Worm (Caenorhabditis elegans) whole organism, L1 larva: ENCODE results near the gene insc-1.

Experiments used
- C04F5.9 ChIP-seq: sonication (generic microtip); optimal IDR thresholded peaks from 2 replicates; lab custom pipeline; 2016; ENCODE audit warnings: missing genetic modification characterization, missing compliant biosample characterization
- C16A3.4 ChIP-seq: fragments of 150-350 bp; optimal IDR thresholded peaks from 2 replicates; lab custom pipeline; 2014; ENCODE audit warnings: missing biosample characterization, missing genetic modification characterization
- alr-1 ChIP-seq: fragments of 200-800 bp; sonication (Bioruptor generic); optimal IDR thresholded peaks from 2 replicates; lab custom pipeline; 2018; ENCODE audit warnings: borderline replicate concordance, mild to moderate bottlenecking, missing genetic modification characterization, missing compliant biosample characterization
- aly-2 ChIP-seq: fragments of 150-350 bp; optimal IDR thresholded peaks from 2 replicates; lab custom pipeline; 2014; ENCODE audit warnings: missing biosample characterization, missing genetic modification characterization
- blmp-1 ChIP-seq: fragments of 150-350 bp; optimal IDR thresholded peaks from 2 replicates; lab custom pipeline; 2014; ENCODE audit warnings: missing biosample characterization, missing genetic modification characterization
- ceh-8 ChIP-seq: fragments of 200-800 bp; sonication (Bioruptor generic); optimal IDR thresholded peaks from 2 replicates; lab custom pipeline; 2018; ENCODE audit warnings: mild to moderate bottlenecking, missing genetic modification characterization, moderate library complexity, missing compliant biosample characterization
- ceh-90 ChIP-seq: sonication (generic microtip); optimal IDR thresholded peaks from 2 replicates; lab custom pipeline; 2016; ENCODE audit warnings: missing genetic modification characterization, missing compliant biosample characterization
- ces-1 ChIP-seq: fragments of 150-350 bp; optimal IDR thresholded peaks from 2 replicates; lab custom pipeline; 2014; ENCODE audit warnings: missing biosample characterization, missing genetic modification reagents, missing genetic modification characterization
- efl-1 ChIP-seq, 4 experiments: fragments of 150-350 bp; optimal IDR thresholded peaks in 3 of 4; peaks in 1 of 4; 1 replicate in 1 of 4; 2 replicates in 3 of 4; lab custom pipeline; 2014; ENCODE audit warnings: missing biosample characterization in 2 of 4, missing genetic modification characterization in 2 of 4, missing genetic modification reagents in 2 of 4
- elt-2 ChIP-seq: sonication (generic microtip); optimal IDR thresholded peaks from 2 replicates; lab custom pipeline; 2016; ENCODE audit warnings: missing genetic modification characterization, mild to moderate bottlenecking, inconsistent platforms, missing compliant biosample characterization, missing genetic modification reagents
- elt-3 ChIP-seq, 6 experiments: fragments of 150-350 bp in 1 of 6; sonication (generic microtip); optimal IDR thresholded peaks; 2 replicates each; lab custom pipeline; 2017 to 2018; ENCODE audit warnings: missing biosample characterization in 6 of 6, missing genetic modification characterization in 6 of 6, inconsistent platforms in 1 of 6
- ets-5 ChIP-seq: fragments of 200-800 bp; sonication (Bioruptor generic); IDR thresholded peaks from 2 replicates; pipeline ENCODE4 v1.3.6; 2022; ENCODE audit warnings: missing genetic modification characterization, missing compliant biosample characterization
- fkh-8 ChIP-seq: sonication (generic microtip); optimal IDR thresholded peaks from 2 replicates; lab custom pipeline; 2016; ENCODE audit warnings: mild to moderate bottlenecking, missing genetic modification characterization, missing compliant biosample characterization
- fos-1 ChIP-seq: fragments of 150-350 bp; optimal IDR thresholded peaks from 2 replicates; lab custom pipeline; 2014; ENCODE audit warnings: missing biosample characterization, missing genetic modification characterization
- hlh-17 ChIP-seq: fragments of 200-800 bp; sonication (Bioruptor generic); optimal IDR thresholded peaks from 2 replicates; lab custom pipeline; 2018; ENCODE audit warnings: missing genetic modification characterization, mild to moderate bottlenecking, missing compliant biosample characterization, moderate library complexity, borderline replicate concordance
- irx-1 ChIP-seq: sonication (generic microtip); optimal IDR thresholded peaks from 2 replicates; lab custom pipeline; 2016; ENCODE audit warnings: missing genetic modification characterization, missing compliant biosample characterization
- isw-1 ChIP-seq: fragments of 200-800 bp; sonication (Bioruptor generic); IDR thresholded peaks from 2 replicates; pipeline ENCODE4 v1.3.6; 2022; ENCODE audit warnings: missing genetic modification characterization, missing compliant biosample characterization
- lin-14 ChIP-seq: fragments of 200-800 bp; sonication (Bioruptor generic); optimal IDR thresholded peaks from 2 replicates; lab custom pipeline; 2018; ENCODE audit warnings: mild to moderate bottlenecking, missing genetic modification characterization, moderate library complexity, missing compliant biosample characterization
- lsy-2 ChIP-seq, 2 experiments: fragments of 150-350 bp; optimal IDR thresholded peaks; 2 replicates each; lab custom pipeline; 2014; ENCODE audit warnings: missing biosample characterization in 2 of 2, missing genetic modification characterization in 2 of 2
- mab-9 ChIP-seq: fragments of 200-800 bp; sonication (Bioruptor generic); IDR thresholded peaks from 2 replicates; pipeline ENCODE4 v1.3.6; 2022; ENCODE audit warnings: missing genetic modification reagents, missing genetic modification characterization, missing compliant biosample characterization
- mdl-1 ChIP-seq, 2 experiments: fragments of 150-350 bp; optimal IDR thresholded peaks; 2 replicates each; lab custom pipeline; 2014 to 2017; ENCODE audit warnings: missing biosample characterization in 2 of 2, missing genetic modification characterization in 2 of 2, inconsistent platforms in 1 of 2
- nhr-11 ChIP-seq: fragments of 150-350 bp; optimal IDR thresholded peaks from 2 replicates; lab custom pipeline; 2014; ENCODE audit warnings: missing biosample characterization, missing genetic modification characterization
- nhr-237 ChIP-seq: fragments of 150-350 bp; optimal IDR thresholded peaks from 2 replicates; lab custom pipeline; 2014; ENCODE audit warnings: missing biosample characterization, missing genetic modification characterization
- nhr-71 ChIP-seq: sonication (generic microtip); optimal IDR thresholded peaks from 2 replicates; lab custom pipeline; 2016; ENCODE audit warnings: mild to moderate bottlenecking, missing genetic modification characterization, moderate library complexity, missing compliant biosample characterization
- nhr-77 ChIP-seq: fragments of 150-350 bp; optimal IDR thresholded peaks from 2 replicates; lab custom pipeline; 2014; ENCODE audit warnings: missing biosample characterization, missing genetic modification characterization
- nhr-85 ChIP-seq: sonication (generic microtip); peaks from one replicate; lab custom pipeline; 2016; ENCODE audit warnings: missing genetic modification characterization, inconsistent platforms, missing compliant biosample characterization
- pax-3 ChIP-seq: fragments of 200-800 bp; sonication (Bioruptor generic); optimal IDR thresholded peaks from 2 replicates; lab custom pipeline; 2018; ENCODE audit warnings: mild to moderate bottlenecking, missing genetic modification characterization, moderate library complexity, missing compliant biosample characterization
- sptf-1 ChIP-seq: fragments of 150-350 bp; optimal IDR thresholded peaks from 2 replicates; lab custom pipeline; 2014; ENCODE audit warnings: missing biosample characterization, missing genetic modification characterization
- sup-37 ChIP-seq: fragments of 200-800 bp; sonication (Bioruptor generic); optimal IDR thresholded peaks from 2 replicates; lab custom pipeline; 2018; ENCODE audit warnings: mild to moderate bottlenecking, missing genetic modification characterization, missing compliant biosample characterization
- tbx-2 ChIP-seq: sonication (generic microtip); optimal IDR thresholded peaks from 2 replicates; lab custom pipeline; 2016; ENCODE audit warnings: missing genetic modification characterization, missing compliant biosample characterization
- unc-62 ChIP-seq: fragments of 150-350 bp; optimal IDR thresholded peaks from 2 replicates; lab custom pipeline; 2014; ENCODE audit warnings: missing biosample characterization, missing genetic modification reagents, missing genetic modification characterization
- unc-98 ChIP-seq: fragments of 200-800 bp; sonication (Bioruptor generic); IDR thresholded peaks from 2 replicates; pipeline ENCODE4 v1.3.6; 2022; ENCODE audit warnings: missing genetic modification characterization, missing compliant biosample characterization
- ztf-4 ChIP-seq: fragments of 150-350 bp; optimal IDR thresholded peaks from 2 replicates; lab custom pipeline; 2014; ENCODE audit warnings: missing biosample characterization, missing genetic modification characterization

The insc-1 gene

ce11 chrII:7397273-7397840 lies 38.7 kb downstream of the insc-1 start (continued):
- TF ChIP-seq unc-98 (GFP tag; lab: Robert Waterston, UW) (no peak), efl-1 (optimal IDR thresholded peaks at IDR 0.05; lab: Kevin White, UChicago) (peak; percentile 29 to 52), efl-1 (GFP tag; optimal IDR thresholded peaks at IDR 0.05 in 1 of 2; lab: Kevin White, UChicago) (peak; percentile 55 to 96), isw-1 (GFP tag; lab: Robert Waterston, UW) (no peak), nhr-71 (no peak)
- TF ChIP-seq, all 84 proteins: peak for 7

ce11 chrII:7398712-7399111 lies 40.0 kb downstream of the insc-1 start, which contains the start of gene C07D10.1:
Gene C07D10.1, plus strand, starts transcription at chrII:7399012.
- TF ChIP-seq nhr-11 = no peak
- TF ChIP-seq C16A3.4 (tag; lab: Kevin White, UChicago) = no peak
- no peak for TF ChIP-seq mab-9
- no peak for TF ChIP-seq pax-3
- no peak for TF ChIP-seq ceh-90
- TF ChIP-seq fos-1 (tag; lab: Kevin White, UChicago) = no peak
- no peak for TF ChIP-seq ceh-8 (GFP tag; lab: Kevin White, UChicago)
- TF ChIP-seq irx-1 (tag; lab: Kevin White, UChicago) = no peak
- TF ChIP-seq sup-37 (GFP tag; lab: Kevin White, UChicago) = no peak
- TF ChIP-seq ztf-4 (tag; lab: Kevin White, UChicago) = no peak
- no peak for TF ChIP-seq lsy-2 (tag; optimal IDR thresholded peaks at IDR 0.05; lab: Kevin White, UChicago)
- TF ChIP-seq elt-2 (tag; lab: Kevin White, UChicago) = no peak
- TF ChIP-seq sptf-1 (tag; lab: Kevin White, UChicago) = no peak
- no peak for TF ChIP-seq isw-1 (GFP tag; lab: Robert Waterston, UW)
- TF ChIP-seq ces-1 (GFP tag; lab: Kevin White, UChicago) = no peak
- no peak for TF ChIP-seq nhr-237 (tag; lab: Kevin White, UChicago)
- TF ChIP-seq nhr-77 = no peak
- TF ChIP-seq ets-5 = no peak

ce11 chrII:7402625-7403024 lies 43.9 kb downstream of the insc-1 start, which contains the start of gene nas-7:
Gene nas-7, minus strand, starts transcription at chrII:7402725.
- TF ChIP-seq tbx-2 (tag; lab: Kevin White, UChicago) (no peak), sptf-1 (tag; lab: Kevin White, UChicago) (no peak), pax-3 (no peak), nhr-237 (tag; lab: Kevin White, UChicago) (no peak)

- no peak for TF ChIP-seq unc-62
- no peak for TF ChIP-seq efl-1 (optimal IDR thresholded peaks at IDR 0.05; lab: Kevin White, UChicago)
- peak in 1 of 2 experiments; percentile 69 for TF ChIP-seq efl-1 (GFP tag; optimal IDR thresholded peaks at IDR 0.05 in 1 of 2; lab: Kevin White, UChicago)
- peak; percentile 16 for TF ChIP-seq blmp-1 (tag; lab: Kevin White, UChicago)
- no peak for TF ChIP-seq hlh-17 (GFP tag; lab: Kevin White, UChicago)
- TF ChIP-seq fkh-8 (tag; lab: Kevin White, UChicago) = no peak
- TF ChIP-seq mdl-1 (tag; optimal IDR thresholded peaks at IDR 0.05; lab: Kevin White, UChicago) = no peak
- no peak for TF ChIP-seq aly-2 (tag; lab: Kevin White, UChicago)
- no peak for TF ChIP-seq fos-1 (tag; lab: Kevin White, UChicago)
Measured at ce11 chrII:7404001-7404400, 45.3 kb downstream of the insc-1 start.

DNA sequence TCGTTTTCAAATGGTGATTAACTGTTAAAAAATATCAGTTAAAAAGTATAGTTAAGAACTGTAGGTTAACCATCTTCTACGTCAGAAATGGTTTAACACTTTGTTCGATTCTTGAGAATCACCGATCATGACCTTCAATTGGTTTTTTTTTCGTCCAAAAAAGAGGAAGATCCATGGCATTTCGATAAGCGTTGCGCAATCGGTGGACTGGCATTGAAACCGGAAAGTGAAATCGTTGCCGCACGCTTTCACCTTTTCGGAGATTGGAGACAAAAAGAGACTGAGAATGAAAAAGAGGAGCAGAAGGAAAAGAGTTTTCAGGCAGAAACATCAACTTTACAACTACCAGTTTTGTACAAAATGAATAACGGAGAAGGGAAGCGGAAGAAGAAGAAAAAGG lies 46.6 kb downstream of the insc-1 start:
- peak in 1 of 2 experiments; percentile 16 for TF ChIP-seq lsy-2 (tag; optimal IDR thresholded peaks at IDR 0.05; lab: Kevin White, UChicago)
- TF ChIP-seq elt-3 (tag; optimal IDR thresholded peaks at IDR 0.05; lab: Kevin White, UChicago) = peak in 3 of 6 experiments; percentile 23 to 41 (median 40)
- no peak for TF ChIP-seq C04F5.9 (tag; lab: Kevin White, UChicago)
- peak; percentile 88 for TF ChIP-seq nhr-85 (tag; lab: Kevin White, UChicago)
- peak; percentile 100 for TF ChIP-seq blmp-1 (tag; lab: Kevin White, UChicago)
- TF ChIP-seq alr-1 (tag; lab: Kevin White, UChicago) = no peak
- TF ChIP-seq lin-14 = peak; percentile 75
